Worm (Caenorhabditis elegans) whole organism, L3 larva: Measurements from ENCODE around the gene W06E11.1.

Experiments
- ama-1 ChIP-seq: fragments of 150-350 bp; optimal IDR thresholded peaks from 2 replicates; lab custom pipeline; 2018
- ceh-82 ChIP-seq: fragments of 150-350 bp; optimal IDR thresholded peaks from 2 replicates; lab custom pipeline; 2014; ENCODE audit warnings: missing biosample characterization, missing genetic modification characterization
- ceh-9 ChIP-seq: sonication (generic microtip); optimal IDR thresholded peaks from 2 replicates; lab custom pipeline; 2018; ENCODE audit warnings: missing biosample characterization, missing genetic modification characterization
- egl-27 ChIP-seq: sonication (generic microtip); optimal IDR thresholded peaks from 4 replicates; lab custom pipeline; 2017; ENCODE audit warnings: missing biosample characterization, missing genetic modification reagents, missing genetic modification characterization
- egl-5 ChIP-seq: fragments of 150-350 bp; optimal IDR thresholded peaks from 2 replicates; lab custom pipeline; 2017; ENCODE audit warnings: missing biosample characterization, missing genetic modification reagents, missing genetic modification characterization, inconsistent platforms
- lin-15B ChIP-seq: fragments of 150-350 bp; optimal IDR thresholded peaks from 2 replicates; lab custom pipeline; 2014; ENCODE audit warnings: missing biosample characterization, missing genetic modification characterization
- nhr-237 ChIP-seq: fragments of 150-350 bp; optimal IDR thresholded peaks from 2 replicates; lab custom pipeline; 2014; ENCODE audit warnings: missing biosample characterization, missing genetic modification characterization
- pha-4 ChIP-seq: fragments of 150-350 bp; optimal IDR thresholded peaks from 2 replicates; lab custom pipeline; 2014; ENCODE audit warnings: missing biosample characterization, missing genetic modification reagents, missing genetic modification characterization
- unc-39 ChIP-seq: sonication (generic microtip); optimal IDR thresholded peaks from 4 replicates; lab custom pipeline; 2017; ENCODE audit warnings: missing biosample characterization, missing genetic modification characterization

DNA sequence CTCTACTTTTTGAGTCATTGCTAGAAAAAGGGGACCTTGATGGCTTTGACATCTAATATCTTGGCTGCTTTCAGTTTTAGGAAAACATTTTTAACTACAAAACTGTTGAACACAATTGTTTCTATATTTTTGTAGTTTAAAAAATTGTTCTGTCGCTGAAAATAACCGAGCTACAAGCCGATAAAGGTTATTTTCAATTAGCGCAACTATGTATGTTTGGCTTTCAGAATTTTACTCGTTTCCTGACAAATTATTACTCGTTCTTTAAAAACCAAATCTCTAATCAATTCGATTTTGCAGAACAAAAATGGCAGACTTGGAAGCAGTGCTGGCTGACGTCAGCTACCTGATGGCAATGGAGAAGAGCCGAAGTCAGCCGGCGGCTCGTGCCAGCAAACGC lies 34.0 kb downstream of the W06E11.1 start, which contains the start of gene grk-2:
- TF ChIP-seq egl-5 (no peak), pha-4 (tag; lab: Kevin White, UChicago) (no peak), ceh-82 (no peak), lin-15B (tag; lab: Kevin White, UChicago) (no peak), unc-39 (tag; lab: Kevin White, UChicago) (no peak), egl-27 (no peak), nhr-237 (tag; lab: Kevin White, UChicago) (no peak), ceh-9 (tag; lab: Kevin White, UChicago) (no peak), ama-1 (lab: Kevin White, UChicago) (no peak)
